Worm (Caenorhabditis elegans) whole organism, young adult: Measurements from ENCODE around the gene csn-6.

Experiments
- B0035.1 ChIP-seq: sonication (generic microtip); optimal IDR thresholded peaks from 2 replicates; lab custom pipeline; 2016; ENCODE audit warnings: missing genetic modification characterization, mild to moderate bottlenecking, missing compliant biosample characterization, missing genotype, missing genetic modification reagents
- C06A6.2 ChIP-seq: fragments of 200-800 bp; sonication (Bioruptor generic); conservative IDR thresholded peaks from 2 replicates; pipeline ENCODE4 v1.3.6; 2022; ENCODE audit warnings: missing genetic modification characterization, missing compliant biosample characterization
- D2030.7 ChIP-seq: fragments of 200-800 bp; sonication (Bioruptor generic); IDR thresholded peaks from 2 replicates; pipeline ENCODE4 v1.3.6; 2022; ENCODE audit warnings: missing genetic modification reagents, missing genetic modification characterization, missing compliant biosample characterization
- F23B12.7 ChIP-seq: sonication (generic microtip); optimal IDR thresholded peaks from 2 replicates; lab custom pipeline; 2017; ENCODE audit warnings: missing genetic modification characterization, mild to moderate bottlenecking, missing compliant biosample characterization, antibody characterized with exemption, moderate library complexity; ENCODE audit not compliant: insufficient read depth
- F57C9.4 ChIP-seq: sonication (generic microtip); optimal IDR thresholded peaks from 2 replicates; lab custom pipeline; 2017; ENCODE audit warnings: mild to moderate bottlenecking, missing genetic modification characterization, missing compliant biosample characterization
- ama-1 ChIP-seq, 3 experiments: fragments of 150-350 bp in 1 of 3; sonication (generic microtip) in 2 of 3; optimal IDR thresholded peaks; 2 replicates each; lab custom pipeline; 2014 to 2018; ENCODE audit warnings: missing biosample characterization in 2 of 3, missing genetic modification characterization in 2 of 3, missing genetic modification reagents in 2 of 3
- attf-3 ChIP-seq: fragments of 200-800 bp; sonication (Bioruptor generic); conservative IDR thresholded peaks from 2 replicates; pipeline ENCODE4 v1.3.6; 2022; ENCODE audit warnings: missing genetic modification reagents, missing genetic modification characterization, missing compliant biosample characterization
- cebp-2 ChIP-seq: fragments of 200-800 bp; sonication (Bioruptor generic); IDR thresholded peaks from 2 replicates; pipeline ENCODE4 v1.3.6; 2022; ENCODE audit warnings: missing genetic modification characterization, missing compliant biosample characterization
- chd-7 ChIP-seq: sonication (generic microtip); optimal IDR thresholded peaks from 2 replicates; lab custom pipeline; 2016; ENCODE audit warnings: mild to moderate bottlenecking, missing genetic modification characterization, moderate library complexity, missing compliant biosample characterization
- dox-1 ChIP-seq: fragments of 200-800 bp; sonication (Bioruptor generic); IDR thresholded peaks from 2 replicates; pipeline ENCODE4 v1.3.6; 2022; ENCODE audit warnings: missing genetic modification reagents, missing genetic modification characterization, missing compliant biosample characterization
- efl-1 ChIP-seq: fragments of 150-350 bp; optimal IDR thresholded peaks from 2 replicates; lab custom pipeline; 2014; ENCODE audit warnings: missing biosample characterization, missing genetic modification reagents, missing genetic modification characterization
- ekl-4 ChIP-seq: fragments of 200-800 bp; sonication (Bioruptor generic); IDR thresholded peaks from 2 replicates; pipeline ENCODE4 v1.3.6; 2022; ENCODE audit warnings: missing genetic modification reagents, missing genetic modification characterization, missing compliant biosample characterization
- hlh-26 ChIP-seq: fragments of 200-800 bp; sonication (Bioruptor generic); conservative IDR thresholded peaks from 2 replicates; pipeline ENCODE4 v1.3.6; 2022; ENCODE audit warnings: missing genetic modification reagents, missing genetic modification characterization, missing compliant biosample characterization
- hmg-1.2 ChIP-seq: fragments of 200-800 bp; sonication (Bioruptor generic); IDR thresholded peaks from 2 replicates; pipeline ENCODE4 v1.3.6; 2022; ENCODE audit warnings: missing genetic modification reagents, missing genetic modification characterization, missing compliant biosample characterization
- hsf-1 ChIP-seq: fragments of 200-800 bp; sonication (Bioruptor generic); IDR thresholded peaks from 2 replicates; pipeline ENCODE4 v1.3.6; 2022; ENCODE audit warnings: missing genetic modification reagents, missing genetic modification characterization, missing compliant biosample characterization
- lag-1 ChIP-seq: fragments of 200-800 bp; sonication (Bioruptor generic); IDR thresholded peaks from 2 replicates; pipeline ENCODE4 v1.3.6; 2022; ENCODE audit warnings: missing genetic modification reagents, missing genetic modification characterization, missing compliant biosample characterization
- lin-40 ChIP-seq: sonication (generic microtip); optimal IDR thresholded peaks from 2 replicates; lab custom pipeline; 2016; ENCODE audit warnings: missing genetic modification characterization, mild to moderate bottlenecking, missing compliant biosample characterization, missing genotype, missing genetic modification reagents
- lsy-27 ChIP-seq: sonication (generic microtip); optimal IDR thresholded peaks from 2 replicates; lab custom pipeline; 2017; ENCODE audit warnings: missing genetic modification characterization, mild to moderate bottlenecking, missing compliant biosample characterization, antibody characterized with exemption, missing genotype, borderline replicate concordance; ENCODE audit not compliant: insufficient read depth
- madf-3 ChIP-seq: fragments of 200-800 bp; sonication (Bioruptor generic); IDR thresholded peaks from 2 replicates; pipeline ENCODE4 v1.3.6; 2022; ENCODE audit warnings: missing genetic modification reagents, missing genetic modification characterization, missing compliant biosample characterization
- madf-6 ChIP-seq: fragments of 200-800 bp; sonication (Bioruptor generic); IDR thresholded peaks from 2 replicates; pipeline ENCODE4 v1.3.6; 2022; ENCODE audit warnings: missing genetic modification reagents, missing genetic modification characterization, missing compliant biosample characterization
- nfya-2 ChIP-seq: fragments of 200-800 bp; sonication (Bioruptor generic); IDR thresholded peaks from 2 replicates; pipeline ENCODE4 v1.3.6; 2022; ENCODE audit warnings: missing genetic modification reagents, missing genetic modification characterization, missing compliant biosample characterization
- nhr-27 ChIP-seq: fragments of 200-800 bp; sonication (Bioruptor generic); optimal IDR thresholded peaks from 2 replicates; lab custom pipeline; 2018; ENCODE audit warnings: mild to moderate bottlenecking, missing genetic modification characterization, moderate library complexity, missing compliant biosample characterization
- pha-4 ChIP-seq: fragments of 150-350 bp; sonication (generic microtip); optimal IDR thresholded peaks from 2 replicates; lab custom pipeline; 2014; ENCODE audit warnings: missing biosample characterization, missing genetic modification reagents, missing genetic modification characterization
- rcor-1 ChIP-seq: fragments of 200-800 bp; sonication (Bioruptor generic); IDR thresholded peaks from 2 replicates; pipeline ENCODE4 v1.3.6; 2022; ENCODE audit warnings: missing genetic modification reagents, missing genetic modification characterization, missing compliant biosample characterization
- rpc-1 ChIP-seq, 2 experiments: fragments of 150-350 bp in 1 of 2; sonication (generic microtip) in 1 of 2; optimal IDR thresholded peaks; 2 replicates each; lab custom pipeline; 2014 to 2018; ENCODE audit warnings: missing biosample characterization in 1 of 2, missing genetic modification characterization in 1 of 2, missing genetic modification reagents in 1 of 2, missing genotype in 1 of 2
- snpc-1.1 ChIP-seq: sonication (generic microtip); optimal IDR thresholded peaks from 2 replicates; lab custom pipeline; 2017; ENCODE audit warnings: missing genetic modification characterization, mild to moderate bottlenecking, missing compliant biosample characterization, antibody characterized with exemption, moderate library complexity, missing genotype, missing genetic modification reagents; ENCODE audit not compliant: insufficient read depth
- somi-1 ChIP-seq: fragments of 200-800 bp; sonication (Bioruptor generic); optimal IDR thresholded peaks from 2 replicates; lab custom pipeline; 2018; ENCODE audit warnings: mild to moderate bottlenecking, missing genetic modification characterization, missing compliant biosample characterization
- sptf-2 ChIP-seq: fragments of 200-800 bp; sonication (Bioruptor generic); optimal IDR thresholded peaks from 2 replicates; lab custom pipeline; 2018; ENCODE audit warnings: mild to moderate bottlenecking, missing genetic modification characterization, missing compliant biosample characterization
- tbp1 ChIP-seq: fragments of 200-800 bp; sonication (Bioruptor generic); optimal IDR thresholded peaks from 2 replicates; lab custom pipeline; 2018; ENCODE audit warnings: mild to moderate bottlenecking, missing genetic modification characterization, missing compliant biosample characterization
- unc-130 ChIP-seq: sonication (generic microtip); optimal IDR thresholded peaks from 2 replicates; lab custom pipeline; 2016; ENCODE audit warnings: missing genetic modification reagents, missing genetic modification characterization, missing compliant biosample characterization
- xnd-1 ChIP-seq: sonication (generic microtip); optimal IDR thresholded peaks from 2 replicates; lab custom pipeline; 2016; ENCODE audit warnings: missing genotype, missing genetic modification reagents, missing genetic modification characterization, missing compliant biosample characterization
- zim-3 ChIP-seq: sonication (generic microtip); optimal IDR thresholded peaks from 2 replicates; lab custom pipeline; 2017; ENCODE audit warnings: mild to moderate bottlenecking, missing genetic modification characterization, moderate library complexity, missing compliant biosample characterization
- ztf-3 ChIP-seq: fragments of 200-800 bp; sonication (Bioruptor generic); optimal IDR thresholded peaks from 2 replicates; lab custom pipeline; 2018; ENCODE audit warnings: mild to moderate bottlenecking, missing genetic modification characterization, missing compliant biosample characterization
- ztf-6 ChIP-seq: fragments of 200-800 bp; sonication (Bioruptor generic); IDR thresholded peaks from 2 replicates; pipeline ENCODE4 v1.3.6; 2022; ENCODE audit warnings: missing genetic modification reagents, missing genetic modification characterization, missing compliant biosample characterization

The csn-6 gene

DNA sequence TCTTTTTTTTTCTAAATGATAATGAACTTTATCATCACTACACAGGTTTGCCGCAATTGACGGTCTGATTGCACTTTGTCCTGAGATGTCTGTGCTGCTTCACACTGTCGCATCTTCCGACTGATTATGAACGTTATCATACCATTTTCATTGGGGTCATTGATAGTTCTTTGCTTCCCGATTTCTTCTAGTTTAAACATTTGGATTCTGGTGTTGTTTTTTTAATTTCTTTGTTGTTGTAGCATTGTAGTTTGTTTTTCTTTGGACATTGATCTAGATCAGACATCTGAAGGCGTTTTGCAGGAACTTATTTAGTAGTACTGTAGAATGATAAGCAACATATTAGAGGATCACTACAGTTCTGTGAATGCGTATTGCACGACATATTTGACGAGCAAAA, 18.1 kb downstream of the csn-6 start (continued):
- TF ChIP-seq snpc-1.1: no peak
- no peak for TF ChIP-seq somi-1 (GFP tag; lab: Kevin White, UChicago)
- no peak for TF ChIP-seq nhr-27 (tag; lab: Kevin White, UChicago)
- TF ChIP-seq rpc-1 (optimal IDR thresholded peaks at IDR 0.05; lab: Kevin White, UChicago): no peak
- TF ChIP-seq rpc-1 (tag; optimal IDR thresholded peaks at IDR 0.05; lab: Kevin White, UChicago): no peak
- TF ChIP-seq efl-1 (GFP tag; lab: Kevin White, UChicago): no peak
- TF ChIP-seq unc-130 (GFP tag; lab: Kevin White, UChicago): no peak
- peak; percentile 51; the same call in 1 of the 2 replicates for TF ChIP-seq hsf-1 (GFP tag; lab: Robert Waterston, UW)
- TF ChIP-seq attf-3 (GFP tag; lab: Robert Waterston, UW): no peak
- no peak for TF ChIP-seq rcor-1 (GFP tag; lab: Robert Waterston, UW)
- TF ChIP-seq chd-7 (tag; lab: Kevin White, UChicago): peak; percentile 76
- no peak for TF ChIP-seq pha-4
- no peak for TF ChIP-seq B0035.1 (tag; lab: Kevin White, UChicago)
- no peak for TF ChIP-seq sptf-2 (GFP tag; lab: Kevin White, UChicago)
- peak; percentile 10; the same call in 1 of the 2 replicates for TF ChIP-seq hmg-1.2 (GFP tag; lab: Robert Waterston, UW)
- TF ChIP-seq xnd-1: no peak
- no peak for TF ChIP-seq ztf-6 (GFP tag; lab: Robert Waterston, UW)
- no peak for TF ChIP-seq dox-1 (GFP tag; lab: Robert Waterston, UW)
- TF ChIP-seq nfya-2 (GFP tag; lab: Robert Waterston, UW): no peak
- peak; percentile 90; the same call in 1 of the 2 replicates for TF ChIP-seq cebp-2
- TF ChIP-seq zim-3 (tag; lab: Kevin White, UChicago): no peak
- no peak for TF ChIP-seq lag-1
- peak; percentile 52 for TF ChIP-seq madf-6 (GFP tag; lab: Robert Waterston, UW)
- peak; percentile 64 for TF ChIP-seq tbp1 (GFP tag; lab: Kevin White, UChicago)
- peak; percentile 68 for TF ChIP-seq C06A6.2
- no peak for TF ChIP-seq F57C9.4 (tag; lab: Kevin White, UChicago)
- no peak for TF ChIP-seq hlh-26 (GFP tag; lab: Robert Waterston, UW)
- peak; percentile 30 for TF ChIP-seq ztf-3 (GFP tag; lab: Kevin White, UChicago)
- peak; percentile 71 for TF ChIP-seq lin-40
- no peak for TF ChIP-seq D2030.7 (GFP tag; lab: Robert Waterston, UW)
- TF ChIP-seq lsy-27 (tag; lab: Kevin White, UChicago): no peak
- TF ChIP-seq madf-3: no peak
- TF ChIP-seq ama-1 (optimal IDR thresholded peaks at IDR 0.05; lab: Kevin White, UChicago): no peak
- no peak for TF ChIP-seq ama-1 (GFP tag; optimal IDR thresholded peaks at IDR 0.05; lab: Kevin White, UChicago)
- peak; percentile 80 for TF ChIP-seq F23B12.7 (tag; lab: Kevin White, UChicago)
- peak; percentile 34; the same call in 1 of the 2 replicates for TF ChIP-seq ekl-4 (GFP tag; lab: Robert Waterston, UW)

DNA sequence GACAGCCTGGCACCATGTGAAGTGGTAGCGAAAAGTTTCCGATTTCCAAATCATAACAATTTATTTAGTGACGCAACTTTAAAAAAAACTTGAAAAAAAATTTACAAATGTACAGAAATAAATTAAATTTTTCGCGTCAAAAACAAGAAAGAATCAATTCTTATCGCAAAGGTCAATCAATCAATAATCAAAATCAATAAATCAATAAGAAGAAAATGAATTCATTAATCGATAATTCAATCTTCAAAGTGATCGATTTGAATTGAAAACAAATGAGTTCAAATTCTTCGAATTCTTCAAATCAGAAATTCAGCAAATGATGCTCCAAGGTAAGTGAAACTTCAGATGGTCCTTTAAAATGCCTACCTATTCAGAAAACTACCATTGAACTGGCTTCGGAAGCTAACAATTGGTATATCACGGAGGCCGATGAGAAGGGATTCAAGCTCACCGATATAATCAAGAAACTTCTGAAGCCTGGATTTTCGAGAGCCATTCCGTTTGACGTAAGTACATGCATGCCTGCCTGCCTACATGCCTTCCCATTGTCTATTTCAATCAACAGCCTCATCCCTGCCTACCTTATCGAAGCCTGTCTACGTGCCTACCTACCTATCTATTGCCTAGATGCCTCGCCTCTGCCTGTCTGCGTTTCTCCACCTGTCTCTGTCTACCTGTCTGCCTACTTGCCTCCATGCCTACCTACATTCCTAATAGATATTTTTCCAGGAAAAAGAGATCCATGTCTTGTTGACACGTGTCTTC, 19.4 kb downstream of the csn-6 start:
- TF ChIP-seq D2030.7 (GFP tag; lab: Robert Waterston, UW) (no peak), cebp-2 (peak; percentile 49; the same call in 1 of the 2 replicates), dox-1 (GFP tag; lab: Robert Waterston, UW) (0 out of 2 replicates have a peak, but pooled peaks have one; percentile 8)
